Fruit fly (Drosophila melanogaster): ENCODE measurements around the gene RpL40.

The RpL40 gene

DNA sequence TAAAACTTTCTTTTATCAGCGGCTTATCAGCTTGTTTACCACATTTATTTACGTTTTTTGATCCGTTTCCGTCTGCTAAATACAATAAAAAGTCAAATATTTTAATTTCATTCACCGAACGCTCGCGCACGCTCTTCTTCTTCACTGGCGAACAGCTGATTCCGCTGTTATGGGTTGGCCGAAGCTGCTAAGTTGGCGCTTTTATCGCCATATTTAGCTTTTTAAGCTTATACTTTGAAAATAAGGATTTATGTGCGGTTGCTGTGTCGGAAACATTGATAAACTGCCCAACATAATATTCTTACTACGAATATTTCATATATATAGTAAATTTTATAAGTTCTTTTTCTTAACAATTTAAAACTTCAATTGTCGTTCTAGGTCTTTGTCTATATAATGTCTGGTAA is 29.6 kb upstream of the RpL40 start, which contains the start of gene Naprt (continued):
- peak; percentile 33 for TF ChIP-seq CoRest (tag; optimal IDR thresholded peaks at IDR 0.05)
- no peak for TF ChIP-seq ato (GFP tag; IDR thresholded peaks at IDR 0.05; ENCODE audit: partially characterized antibody)
- TF ChIP-seq pzg (GFP tag; optimal IDR thresholded peaks at IDR 0.05), result peak; percentile 48
- peak; percentile 5 for TF ChIP-seq Hmr (GFP tag; optimal IDR thresholded peaks at IDR 0.05)
- TF ChIP-seq NC2β (GFP tag; optimal IDR thresholded peaks at IDR 0.05), result no peak
- peak; percentile 21 for TF ChIP-seq CG2116 (GFP tag; optimal IDR thresholded peaks at IDR 0.05)
- TF ChIP-seq row (GFP tag; IDR thresholded peaks at IDR 0.05), result peak; percentile 86
- no peak for TF ChIP-seq cad (GFP tag; optimal IDR thresholded peaks at IDR 0.05)
- TF ChIP-seq BEAF-32 (GFP tag; optimal IDR thresholded peaks at IDR 0.05), result peak; percentile 0
- peak; percentile 88 for TF ChIP-seq Dp (GFP tag; optimal IDR thresholded peaks at IDR 0.05)
- TF ChIP-seq Sry-β (GFP tag; optimal IDR thresholded peaks at IDR 0.05), result peak; percentile 97

DNA sequence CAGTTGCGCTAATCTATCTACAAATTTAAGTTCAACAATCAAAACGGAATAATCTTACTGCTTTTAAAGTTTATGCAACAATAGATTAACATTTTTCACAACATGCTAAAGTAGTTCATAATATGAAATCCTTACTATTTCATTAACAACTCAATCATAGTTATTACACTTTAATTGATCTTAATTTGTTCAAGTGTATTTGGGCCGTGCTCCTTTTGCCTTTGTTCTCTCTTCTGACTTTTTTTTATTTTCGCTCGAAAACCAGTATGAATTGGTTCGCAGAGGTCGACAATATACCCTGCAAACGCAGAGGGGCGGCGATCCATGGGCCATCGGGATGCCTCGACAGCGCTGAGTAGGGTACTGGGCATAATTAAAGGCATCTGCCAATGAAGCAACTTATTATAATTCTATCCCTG is 16.2 kb upstream of the RpL40 start:
- TF ChIP-seq Hsf (GFP tag; optimal IDR thresholded peaks at IDR 0.05) (no peak), nom (GFP tag; optimal IDR thresholded peaks at IDR 0.05) (peak; percentile 82)

DNA sequence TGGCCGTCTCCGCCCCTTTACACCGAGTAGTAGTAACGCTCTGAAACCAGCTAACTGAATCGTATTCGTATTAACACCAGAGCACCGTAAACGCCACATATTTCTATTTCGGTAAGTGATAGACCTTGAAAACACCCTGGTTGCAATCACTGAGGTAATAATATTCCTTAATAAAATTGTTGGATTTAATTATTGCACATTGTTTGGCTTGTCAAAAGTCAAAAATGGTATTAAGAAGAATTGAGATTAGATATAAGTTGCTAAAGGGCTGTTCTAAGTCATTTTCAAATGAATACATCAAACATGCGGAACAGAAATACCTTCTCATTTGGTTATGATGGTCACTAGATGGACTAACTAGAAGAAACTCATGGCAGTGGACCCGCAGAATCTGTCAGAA is 8.7 kb upstream of the RpL40 start:
- TF ChIP-seq lbe (GFP tag; optimal IDR thresholded peaks at IDR 0.05) (no peak), chn (GFP tag; optimal IDR thresholded peaks at IDR 0.05) (peak; percentile 8), BEAF-32 (GFP tag; optimal IDR thresholded peaks at IDR 0.05) (no peak), CG6689 (GFP tag; IDR thresholded peaks at IDR 0.05) (peak; percentile 32; the same call in 1 of the 2 replicates), B-H1 (GFP tag; IDR thresholded peaks at IDR 0.05) (no peak), ap (GFP tag; IDR thresholded peaks at IDR 0.05) (no peak), sens-2 (GFP tag; IDR thresholded peaks at IDR 0.05) (no peak), CG14710 (tag; optimal IDR thresholded peaks at IDR 0.05) (peak; percentile 1), CG7556 (GFP tag; optimal IDR thresholded peaks at IDR 0.05) (peak; percentile 3), Atf6 (GFP tag; IDR thresholded peaks at IDR 0.05) (0 out of 2 replicates have a peak, but pooled peaks have one; percentile 18), gcm (GFP tag; optimal IDR thresholded peaks at IDR 0.05) (peak; percentile 15), CG31365 (tag; optimal IDR thresholded peaks at IDR 0.05) (no peak), kni (GFP tag; optimal IDR thresholded peaks at IDR 0.05) (peak; percentile 16), Hr78 (GFP tag; optimal IDR thresholded peaks at IDR 0.05) (no peak), nmo (GFP tag; optimal IDR thresholded peaks at IDR 0.05) (peak; percentile 22), zfh1 (GFP tag; IDR thresholded peaks at IDR 0.05) (no peak), az2 (GFP tag; optimal IDR thresholded peaks at IDR 0.05) (no peak), bsh (GFP tag; optimal IDR thresholded peaks at IDR 0.05) (no peak), CG2889 (GFP tag; IDR thresholded peaks at IDR 0.05) (no peak), D19B (GFP tag; optimal IDR thresholded peaks at IDR 0.05) (peak; percentile 94), CG10274 (GFP tag; optimal IDR thresholded peaks at IDR 0.05) (no peak), ab (GFP tag; optimal IDR thresholded peaks at IDR 0.05) (peak; percentile 6), CG12769 (tag; optimal IDR thresholded peaks at IDR 0.05) (no peak), CG10366 (GFP tag; IDR thresholded peaks at IDR 0.05) (no peak), lilli (GFP tag; optimal IDR thresholded peaks at IDR 0.05) (peak; percentile 27), Sox102F (GFP tag; optimal IDR thresholded peaks at IDR 0.05) (peak; percentile 16), cg (GFP tag; optimal IDR thresholded peaks at IDR 0.05) (no peak), CG3281 (GFP tag; optimal IDR thresholded peaks at IDR 0.05) (no peak), CTCF (GFP tag; optimal IDR thresholded peaks at IDR 0.05) (no peak), CG1647 (GFP tag; optimal IDR thresholded peaks at IDR 0.05) (no peak), CG17328 (GFP tag; IDR thresholded peaks at IDR 0.05) (0 out of 2 replicates have a peak, but pooled peaks have one; percentile 22), Tbp (GFP tag; optimal IDR thresholded peaks at IDR 0.05) (no peak), Ptx1 (GFP tag; IDR thresholded peaks at IDR 0.05) (no peak), CHES-1-like (GFP tag; optimal IDR thresholded peaks at IDR 0.05) (peak; percentile 4), Pdp1 (GFP tag; optimal IDR thresholded peaks at IDR 0.05) (peak in 1 of 2 experiments; percentile 11), CG9932 (GFP tag; IDR thresholded peaks at IDR 0.05) (peak; percentile 41; the same call in 1 of the 2 replicates)

Data from whole organism, embryonic.